Worm (Caenorhabditis elegans): Measurements from ENCODE around the gene snf-11.

Gene snf-11

ce11 chrV:11258896-11259295, 49.4 kb downstream of the snf-11 start, which contains the start of gene lgc-36:
TSS of gene lgc-36 (minus strand) at chrV:11258996.
- TF ChIP-seq elt-3 (tag; optimal IDR thresholded peaks at IDR 0.05) (no peak), zip-8 (tag; optimal IDR thresholded peaks at IDR 0.05) (no peak), blmp-1 (tag; optimal IDR thresholded peaks at IDR 0.05) (no peak), lsy-2 (tag; optimal IDR thresholded peaks at IDR 0.05) (no peak), elt-1 (tag; optimal IDR thresholded peaks at IDR 0.05; ENCODE audit: borderline replicate concordance, insufficient read depth) (no peak), pha-4 (tag; optimal IDR thresholded peaks at IDR 0.05) (no peak), unc-120 (tag; optimal IDR thresholded peaks at IDR 0.05; ENCODE audit: poor library complexity, severe bottlenecking) (no peak), M03D4.4 (tag; optimal IDR thresholded peaks at IDR 0.05) (no peak), tbx-8 (GFP tag; optimal IDR thresholded peaks at IDR 0.05) (no peak), mab-5 (tag; optimal IDR thresholded peaks at IDR 0.05) (no peak), lin-32 (GFP tag; optimal IDR thresholded peaks at IDR 0.05) (no peak), nhr-76 (tag; optimal IDR thresholded peaks at IDR 0.05) (no peak), lin-13 (tag; optimal IDR thresholded peaks at IDR 0.05) (no peak), nhr-237 (tag; optimal IDR thresholded peaks at IDR 0.05) (no peak), sem-2 (GFP tag; optimal IDR thresholded peaks at IDR 0.05) (no peak), flh-1 (GFP tag; optimal IDR thresholded peaks at IDR 0.05) (no peak), ceh-43 (GFP tag; optimal IDR thresholded peaks at IDR 0.05) (no peak)
